Worm (Caenorhabditis elegans): ENCODE results near the gene F49C12.2.
"Not testable (repeated sequence)": the region's sequence is repeated elsewhere in the genome, so short reads cannot be mapped to it uniquely, and the experiment has no call there.

F49C12.2 gene

ce11 chrIV:9316068-9316681, 17.1 kb upstream of the F49C12.2 start, which contains the start of the genes F49C12.9 and rpn-7 (continued):
- no peak for TF ChIP-seq dve-1 (tag; optimal IDR thresholded peaks at IDR 0.05)
- TF ChIP-seq C38D4.7 (GFP tag; optimal IDR thresholded peaks at IDR 0.05), result peak; percentile 61
- peak; percentile 64 for TF ChIP-seq ceh-31 (tag; optimal IDR thresholded peaks at IDR 0.05)
- TF ChIP-seq eyg-1 (tag; optimal IDR thresholded peaks at IDR 0.05), result peak; percentile 28
- peak; percentile 73 for TF ChIP-seq ttx-3 (tag; optimal IDR thresholded peaks at IDR 0.05)
- TF ChIP-seq unc-3 (GFP tag; conservative IDR thresholded peaks at IDR 0.05), result no peak
- peak; percentile 62 for TF ChIP-seq unc-3 (tag; optimal IDR thresholded peaks at IDR 0.05)
- peak; percentile 9 for TF ChIP-seq K02D7.2 (tag; optimal IDR thresholded peaks at IDR 0.05)
- peak; percentile 64 for TF ChIP-seq nfya-1 (tag; optimal IDR thresholded peaks at IDR 0.05)
- peak; percentile 44 for TF ChIP-seq zip-5 (tag; optimal IDR thresholded peaks at IDR 0.05)
- peak; percentile 64 for TF ChIP-seq pat-9 (tag; optimal IDR thresholded peaks at IDR 0.05)
- no peak for TF ChIP-seq elt-4 (tag; optimal IDR thresholded peaks at IDR 0.05)
- TF ChIP-seq ceh-48 (tag; optimal IDR thresholded peaks at IDR 0.05), result peak; percentile 59
- no peak for TF ChIP-seq dmd-4 (tag; optimal IDR thresholded peaks at IDR 0.05; ENCODE audit: borderline replicate concordance)
- TF ChIP-seq madf-2 (tag; optimal IDR thresholded peaks at IDR 0.05), result no peak
- TF ChIP-seq ceh-30 (tag; optimal IDR thresholded peaks at IDR 0.05), result no peak
- TF ChIP-seq unc-86 (tag; optimal IDR thresholded peaks at IDR 0.05), result peak; percentile 55
- TF ChIP-seq tbx-7 (tag; optimal IDR thresholded peaks at IDR 0.05), result no peak
- peak; percentile 65 for TF ChIP-seq fkh-6 (tag; optimal IDR thresholded peaks at IDR 0.05)
- TF ChIP-seq sdc-2 (tag; optimal IDR thresholded peaks at IDR 0.05), result no peak
- no peak for TF ChIP-seq fkh-10 (GFP tag; optimal IDR thresholded peaks at IDR 0.05)
- TF ChIP-seq sox-4 (tag; optimal IDR thresholded peaks at IDR 0.05), result no peak
- TF ChIP-seq ceh-34 (tag; optimal IDR thresholded peaks at IDR 0.05), result peak; percentile 68
- no peak for TF ChIP-seq pha-4 (tag; optimal IDR thresholded peaks at IDR 0.05)
- TF ChIP-seq unc-42 (tag; optimal IDR thresholded peaks at IDR 0.05), result peak; percentile 65
- TF ChIP-seq lin-11 (tag; optimal IDR thresholded peaks at IDR 0.05), result peak; percentile 25
- TF ChIP-seq npax-4 (tag; optimal IDR thresholded peaks at IDR 0.05), result peak; percentile 5
- TF ChIP-seq ceh-45 (GFP tag; IDR thresholded peaks at IDR 0.05), result 0 out of 2 replicates have a peak, but pooled peaks have one; percentile 42
- TF ChIP-seq ahr-1 (tag; optimal IDR thresholded peaks at IDR 0.05), result peak; percentile 0
- no peak for TF ChIP-seq hlh-30 (tag; optimal IDR thresholded peaks at IDR 0.05; ENCODE audit: insufficient read depth)
- TF ChIP-seq ceh-22 (tag; optimal IDR thresholded peaks at IDR 0.05), result no peak
- TF ChIP-seq ztf-16 (tag; optimal IDR thresholded peaks at IDR 0.05), result peak; percentile 49
- TF ChIP-seq ceh-2 (tag; optimal IDR thresholded peaks at IDR 0.05), result peak; percentile 62
- TF ChIP-seq hlh-15 (tag; optimal IDR thresholded peaks at IDR 0.05), result peak; percentile 59
- peak; percentile 72 for TF ChIP-seq sox-2 (GFP tag; IDR thresholded peaks at IDR 0.05)
- peak; percentile 23 for TF ChIP-seq C08G9.2 (tag; optimal IDR thresholded peaks at IDR 0.05)
- no peak for TF ChIP-seq mec-3 (tag; optimal IDR thresholded peaks at IDR 0.05; ENCODE audit: borderline replicate concordance)
- TF ChIP-seq unc-55 (GFP tag; optimal IDR thresholded peaks at IDR 0.05), result no peak
- TF ChIP-seq ceh-24 (tag; optimal IDR thresholded peaks at IDR 0.05), result no peak
- TF ChIP-seq hlh-8 (tag; optimal IDR thresholded peaks at IDR 0.05), result no peak
- TF ChIP-seq nhr-232 (tag; optimal IDR thresholded peaks at IDR 0.05), result peak; percentile 72
- TF ChIP-seq ref-2 (tag; optimal IDR thresholded peaks at IDR 0.05), result peak; percentile 22

ce11 chrIV:9312827-9313226, 13.8 kb upstream of the F49C12.2 start, which contains the start of gene F49C12.7:
TSS of gene F49C12.7 (minus strand) at chrIV:9312927.
- not testable (repeated sequence) for TF ChIP-seq pax-1 (tag; optimal IDR thresholded peaks at IDR 0.05); ceh-22 (tag; optimal IDR thresholded peaks at IDR 0.05); hlh-30 (tag; optimal IDR thresholded peaks at IDR 0.05; ENCODE audit: insufficient read depth)
